Worm (Caenorhabditis elegans) whole organism, early embryonic: Measurements from ENCODE around the gene C26B9.1.

Experiments
- B0310.2 ChIP-seq: sonication (generic microtip); optimal IDR thresholded peaks from 2 replicates; lab custom pipeline; 2016; ENCODE audit warnings: mild to moderate bottlenecking, missing genetic modification characterization, missing compliant biosample characterization
- F13C5.2 ChIP-seq: sonication (generic microtip); optimal IDR thresholded peaks from 2 replicates; lab custom pipeline; 2017; ENCODE audit warnings: mild to moderate bottlenecking, missing genetic modification characterization, inconsistent platforms, missing compliant biosample characterization
- aly-1 ChIP-seq: sonication (generic microtip); optimal IDR thresholded peaks from 2 replicates; lab custom pipeline; 2016; ENCODE audit warnings: missing genetic modification characterization, missing compliant biosample characterization
- ama-1 ChIP-seq: fragments of 150-350 bp; optimal IDR thresholded peaks from 2 replicates; lab custom pipeline; 2014
- ceh-13 ChIP-seq: fragments of 200-800 bp; sonication (Bioruptor generic); optimal IDR thresholded peaks from 2 replicates; lab custom pipeline; 2018; ENCODE audit warnings: mild to moderate bottlenecking, missing genetic modification characterization, missing compliant biosample characterization
- ceh-36 ChIP-seq: sonication (generic microtip); optimal IDR thresholded peaks from 2 replicates; lab custom pipeline; 2016; ENCODE audit warnings: missing genetic modification characterization, inconsistent platforms, missing compliant biosample characterization
- ets-7 ChIP-seq: sonication (generic microtip); optimal IDR thresholded peaks from 2 replicates; lab custom pipeline; 2016; ENCODE audit warnings: missing genotype, missing genetic modification characterization, missing compliant biosample characterization
- flt-1 ChIP-seq: fragments of 200-800 bp; sonication (Bioruptor generic); IDR thresholded peaks from 2 replicates; pipeline ENCODE4 v1.3.6; 2022; ENCODE audit warnings: missing genetic modification characterization, missing compliant biosample characterization
- hmbx-1 ChIP-seq: sonication (generic microtip); optimal IDR thresholded peaks from 2 replicates; lab custom pipeline; 2016; ENCODE audit warnings: mild to moderate bottlenecking, missing genetic modification characterization, missing compliant biosample characterization
- hmg-4 ChIP-seq: fragments of 200-800 bp; sonication (Bioruptor generic); optimal IDR thresholded peaks from 2 replicates; lab custom pipeline; 2018; ENCODE audit warnings: mild to moderate bottlenecking, missing genetic modification characterization, missing compliant biosample characterization
- hnd-1 ChIP-seq: sonication (generic microtip); optimal IDR thresholded peaks from 2 replicates; lab custom pipeline; 2016; ENCODE audit warnings: missing genetic modification characterization, missing compliant biosample characterization
- pes-1 ChIP-seq: fragments of 200-800 bp; sonication (Bioruptor generic); IDR thresholded peaks from 2 replicates; pipeline ENCODE4 v1.3.6; 2022; ENCODE audit warnings: missing genetic modification reagents, missing genetic modification characterization, missing compliant biosample characterization
- scrt-1 ChIP-seq: fragments of 200-800 bp; sonication (Bioruptor generic); IDR thresholded peaks from 2 replicates; pipeline ENCODE4 v1.3.6; 2022; ENCODE audit warnings: missing genetic modification characterization, missing compliant biosample characterization
- sea-1 ChIP-seq: fragments of 200-800 bp; sonication (Bioruptor generic); conservative IDR thresholded peaks from 2 replicates; pipeline ENCODE4 v1.3.6; 2022; ENCODE audit warnings: missing genetic modification characterization, missing compliant biosample characterization
- tbx-11 ChIP-seq: fragments of 200-800 bp; sonication (Bioruptor generic); IDR thresholded peaks from 2 replicates; pipeline ENCODE4 v1.3.6; 2022; ENCODE audit warnings: missing genetic modification characterization, missing compliant biosample characterization
- tbx-37 ChIP-seq: fragments of 200-800 bp; sonication (Bioruptor generic); conservative IDR thresholded peaks from 2 replicates; pipeline ENCODE4 v1.3.6; 2022; ENCODE audit warnings: missing genetic modification reagents, missing genetic modification characterization, missing compliant biosample characterization
- tra-4 ChIP-seq: sonication (generic microtip); optimal IDR thresholded peaks from 2 replicates; lab custom pipeline; 2017; ENCODE audit warnings: missing genetic modification characterization, missing compliant biosample characterization

The C26B9.1 gene

ce11 chrX:5344287-5344686 lies at the start of gene C26B9.1:
Gene C26B9.1, plus strand, starts transcription at chrX:5344587.
- no peak for TF ChIP-seq pes-1
- TF ChIP-seq tbx-11: no peak
- TF ChIP-seq ceh-36 (tag; lab: Kevin White, UChicago): no peak

- TF ChIP-seq hmg-4 (GFP tag; lab: Kevin White, UChicago): no peak
These were observed 46.3 kb upstream of the C26B9.1 start, which contains the start of gene ift-81 for ce11 chrX:5297942-5298611. Gene ift-81, plus strand, starts transcription at chrX:5298561.

- TF ChIP-seq aly-1: no peak
- TF ChIP-seq ets-7 (tag; lab: Kevin White, UChicago): no peak
- TF ChIP-seq sea-1: no peak
- no peak for TF ChIP-seq tbx-37 (GFP tag; lab: Robert Waterston, UW)
- TF ChIP-seq tra-4 (tag; lab: Kevin White, UChicago): no peak
- no peak for TF ChIP-seq pes-1
- no peak for TF ChIP-seq ama-1
These were observed 40.9 kb upstream of the C26B9.1 start, which contains the start of gene ags-3 for ce11 chrX:5303500-5303899. Gene ags-3, minus strand, starts transcription at chrX:5303600.

- TF ChIP-seq tra-4 (tag; lab: Kevin White, UChicago) (no peak), aly-1 (no peak), ama-1 (no peak), hmg-4 (GFP tag; lab: Kevin White, UChicago) (no peak), tbx-37 (GFP tag; lab: Robert Waterston, UW) (no peak), B0310.2 (tag; lab: Kevin White, UChicago) (no peak), hnd-1 (tag; lab: Kevin White, UChicago) (no peak), scrt-1 (no peak), ceh-36 (tag; lab: Kevin White, UChicago) (no peak), ceh-13 (GFP tag; lab: Kevin White, UChicago) (no peak), F13C5.2 (tag; lab: Kevin White, UChicago) (no peak), flt-1 (GFP tag; lab: Robert Waterston, UW) (no peak), sea-1 (no peak)
These were observed 34.8 kb upstream of the C26B9.1 start for ce11 chrX:5309622-5310021.

- TF ChIP-seq hnd-1 (tag; lab: Kevin White, UChicago): no peak
- TF ChIP-seq scrt-1: no peak
- TF ChIP-seq ceh-13 (GFP tag; lab: Kevin White, UChicago): no peak
- TF ChIP-seq F13C5.2 (tag; lab: Kevin White, UChicago): no peak
- no peak for TF ChIP-seq hmbx-1
- TF ChIP-seq hmg-4 (GFP tag; lab: Kevin White, UChicago): no peak
- TF ChIP-seq flt-1 (GFP tag; lab: Robert Waterston, UW): no peak
- no peak for TF ChIP-seq aly-1
- TF ChIP-seq ceh-36 (tag; lab: Kevin White, UChicago): no peak
- TF ChIP-seq B0310.2 (tag; lab: Kevin White, UChicago): no peak
- no peak for TF ChIP-seq tbx-11
- no peak for TF ChIP-seq tbx-37 (GFP tag; lab: Robert Waterston, UW)
- TF ChIP-seq tra-4 (tag; lab: Kevin White, UChicago): no peak
- no peak for TF ChIP-seq sea-1
- no peak for TF ChIP-seq ama-1
- no peak for TF ChIP-seq ets-7 (tag; lab: Kevin White, UChicago)
- TF ChIP-seq pes-1: no peak
These were observed 33.2 kb upstream of the C26B9.1 start for ce11 chrX:5311174-5311573.

- TF ChIP-seq ceh-13 (GFP tag; lab: Kevin White, UChicago) (peak; percentile 78), pes-1 (peak; percentile 88), flt-1 (GFP tag; lab: Robert Waterston, UW) (peak; percentile 88), ets-7 (tag; lab: Kevin White, UChicago) (peak; percentile 23), sea-1 (no peak; the same call in 1 of the 2 replicates), hnd-1 (tag; lab: Kevin White, UChicago) (peak; percentile 65), hmbx-1 (peak; percentile 41), tbx-37 (GFP tag; lab: Robert Waterston, UW) (peak; percentile 85), F13C5.2 (tag; lab: Kevin White, UChicago) (peak; percentile 79), ama-1 (no peak), hmg-4 (GFP tag; lab: Kevin White, UChicago) (no peak), ceh-36 (tag; lab: Kevin White, UChicago) (peak; percentile 80), aly-1 (peak; percentile 72), B0310.2 (tag; lab: Kevin White, UChicago) (peak; percentile 68), scrt-1 (no peak; the same call in none of the 2 replicates), tbx-11 (peak; percentile 83), tra-4 (tag; lab: Kevin White, UChicago) (peak; percentile 64)
These were observed 25.1 kb upstream of the C26B9.1 start for ce11 chrX:5319214-5319838.

- TF ChIP-seq tra-4 (tag; lab: Kevin White, UChicago) (no peak), hmg-4 (GFP tag; lab: Kevin White, UChicago) (no peak), sea-1 (no peak), pes-1 (no peak), hmbx-1 (no peak), tbx-37 (GFP tag; lab: Robert Waterston, UW) (no peak), F13C5.2 (tag; lab: Kevin White, UChicago) (no peak), ets-7 (tag; lab: Kevin White, UChicago) (no peak), aly-1 (no peak), ceh-36 (tag; lab: Kevin White, UChicago) (no peak), flt-1 (GFP tag; lab: Robert Waterston, UW) (no peak), scrt-1 (no peak), ama-1 (no peak), hnd-1 (tag; lab: Kevin White, UChicago) (no peak), B0310.2 (tag; lab: Kevin White, UChicago) (no peak), ceh-13 (GFP tag; lab: Kevin White, UChicago) (no peak), tbx-11 (no peak)
These were observed 22.8 kb upstream of the C26B9.1 start for ce11 chrX:5321563-5321962.
